Fruit fly (Drosophila melanogaster): ENCODE data around the gene CG14877.

- TF ChIP-seq CG8478 (optimal IDR thresholded peaks at IDR 0.05) (no peak), CTCF (optimal IDR thresholded peaks at IDR 0.05) (no peak)
Observed at dm6 chr3R:15935538-15935937, 39.7 kb upstream of the CG14877 start.

All from S2 (cell line).